Fruit fly (Drosophila melanogaster) S2 (cell line): ENCODE measurements around the gene MEP-1.

Source experiments
- CG8478 ChIP-seq: fragments of >200 bp; optimal IDR thresholded peaks from 2 replicates; lab custom pipeline; 2018
- CTCF ChIP-seq, 2 experiments: fragments of >200 bp; optimal IDR thresholded peaks; 2 replicates each; lab custom pipeline; 2018

MEP-1 gene

DNA sequence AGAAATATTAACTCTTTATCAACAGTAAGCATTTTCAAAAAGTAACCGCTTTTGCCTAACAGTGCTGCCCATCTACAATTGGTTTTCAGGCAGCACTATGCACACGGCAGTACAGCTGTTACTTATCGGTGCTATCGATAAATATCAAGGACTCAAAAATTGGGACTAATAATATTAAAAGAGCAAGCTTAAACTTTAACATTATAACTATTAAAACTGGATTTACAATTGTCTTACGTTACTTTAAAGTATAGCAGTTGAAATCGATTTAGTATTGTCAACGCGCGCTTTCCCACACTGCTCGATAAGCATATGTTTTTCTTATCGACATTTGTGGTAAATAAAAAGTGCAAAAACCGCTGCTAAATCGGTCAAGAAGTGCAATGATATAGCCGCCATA is at the start of gene MEP-1, which contains the start of gene CG42245:
Gene MEP-1 (plus strand): TSS at position 310 of the 400 bp plus-strand sequence.
Gene CG42245 (plus strand): TSS at position 310 of the 400 bp plus-strand sequence.
- TF ChIP-seq CG8478 (lab: Kevin White, UChicago), result no peak
- no peak for TF ChIP-seq CTCF (optimal IDR thresholded peaks at IDR 0.05; lab: Kevin White, UChicago)

- TF ChIP-seq CTCF (optimal IDR thresholded peaks at IDR 0.05; lab: Kevin White, UChicago) (no peak), CG8478 (lab: Kevin White, UChicago) (no peak)
Measured at dm6 chr3L:2581857-2582256, 49.7 kb upstream of the MEP-1 start.

- no peak for TF ChIP-seq CTCF (optimal IDR thresholded peaks at IDR 0.05; lab: Kevin White, UChicago)
- TF ChIP-seq CG8478 (lab: Kevin White, UChicago), result no peak
Measured at dm6 chr3L:2582290-2582689, 49.2 kb upstream of the MEP-1 start.

- TF ChIP-seq CTCF (optimal IDR thresholded peaks at IDR 0.05; lab: Kevin White, UChicago) (no peak), CG8478 (lab: Kevin White, UChicago) (no peak)
Measured at dm6 chr3L:2582753-2583536, 48.6 kb upstream of the MEP-1 start.

DNA sequence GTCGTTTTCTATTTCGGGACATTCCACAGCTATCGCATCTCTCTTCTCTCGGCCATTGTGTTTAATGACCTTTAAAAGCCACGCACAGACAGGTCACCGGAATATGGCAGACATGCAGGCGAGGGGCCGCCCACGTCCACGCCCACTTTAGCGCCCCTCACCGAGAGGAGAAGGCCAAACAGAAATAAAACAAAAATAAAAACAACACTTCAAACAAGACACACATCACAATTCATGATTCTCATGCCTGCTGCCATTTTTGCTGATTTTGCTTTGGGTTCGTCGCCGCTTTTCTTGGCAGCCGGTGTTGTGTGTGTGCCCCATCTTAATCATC is 48.0 kb upstream of the MEP-1 start:
- no peak for TF ChIP-seq CTCF (optimal IDR thresholded peaks at IDR 0.05; lab: Kevin White, UChicago)
- no peak for TF ChIP-seq CG8478 (lab: Kevin White, UChicago)

dm6 chr3L:2584119-2584805 is 47.3 kb upstream of the MEP-1 start:
- TF ChIP-seq CTCF (optimal IDR thresholded peaks at IDR 0.05; lab: Kevin White, UChicago) (no peak), CG8478 (lab: Kevin White, UChicago) (no peak)

DNA sequence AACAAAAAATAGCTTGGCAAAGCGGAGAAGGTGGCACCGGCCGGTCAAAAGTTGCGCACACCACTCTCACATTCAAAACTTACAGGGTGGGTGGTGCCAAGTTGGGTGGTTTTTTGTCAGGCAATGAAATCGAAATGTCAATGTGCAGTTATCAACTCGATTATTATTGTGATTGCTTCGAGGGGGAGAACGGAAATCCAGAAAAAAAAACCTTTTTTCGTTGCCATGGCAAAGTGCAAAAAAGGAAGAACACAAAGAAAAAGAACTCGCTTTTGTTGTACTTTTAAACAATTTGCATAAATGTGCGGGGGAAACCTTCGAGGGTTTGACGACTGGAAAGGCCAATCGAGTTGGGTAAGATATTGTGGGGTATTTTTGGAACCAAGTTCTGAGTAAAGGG is 46.7 kb upstream of the MEP-1 start:
- TF ChIP-seq CG8478 (lab: Kevin White, UChicago), result no peak
- TF ChIP-seq CTCF (optimal IDR thresholded peaks at IDR 0.05; lab: Kevin White, UChicago), result no peak

- TF ChIP-seq CG8478 (lab: Kevin White, UChicago) (no peak), CTCF (optimal IDR thresholded peaks at IDR 0.05; lab: Kevin White, UChicago) (peak in 1 of 2 experiments; percentile 18)
Measured at dm6 chr3L:2585794-2586741, 45.4 kb upstream of the MEP-1 start, which contains the start of gene msn. TSS of gene msn (minus strand) at chr3L:2586540.

- TF ChIP-seq CG8478 (lab: Kevin White, UChicago) (no peak), CTCF (optimal IDR thresholded peaks at IDR 0.05; lab: Kevin White, UChicago) (no peak)
Measured at dm6 chr3L:2586804-2587561, 44.5 kb upstream of the MEP-1 start, which contains the start of gene RpL8. TSS of gene RpL8 (plus strand) at chr3L:2587456.

dm6 chr3L:2587562-2587918 is 44.0 kb upstream of the MEP-1 start:
- no peak for TF ChIP-seq CTCF (optimal IDR thresholded peaks at IDR 0.05; lab: Kevin White, UChicago)
- TF ChIP-seq CG8478 (lab: Kevin White, UChicago), result no peak

- TF ChIP-seq CG8478 (lab: Kevin White, UChicago), result no peak
- TF ChIP-seq CTCF (optimal IDR thresholded peaks at IDR 0.05; lab: Kevin White, UChicago), result no peak
Measured at dm6 chr3L:2588306-2588705, 43.2 kb upstream of the MEP-1 start.

dm6 chr3L:2589167-2589910 is 42.2 kb upstream of the MEP-1 start, which contains the start of gene dos:
TSS of gene dos (plus strand) at chr3L:2589414.
- TF ChIP-seq CTCF (optimal IDR thresholded peaks at IDR 0.05; lab: Kevin White, UChicago), result no peak
